Worm (Caenorhabditis elegans) whole organism, L4/young adult: ENCODE results near the gene gldi-9.

Source experiments
- W03F9.2 ChIP-seq: fragments of 150-350 bp; optimal IDR thresholded peaks from 2 replicates; lab custom pipeline; 2014; ENCODE audit warnings: missing biosample characterization, missing genetic modification characterization
- dao-5 ChIP-seq: sonication (generic microtip); optimal IDR thresholded peaks from 2 replicates; lab custom pipeline; 2016; ENCODE audit warnings: missing genotype, missing genetic modification characterization, moderate library complexity, missing compliant biosample characterization
- him-1 ChIP-seq: sonication (generic microtip); optimal IDR thresholded peaks from 2 replicates; lab custom pipeline; 2016; ENCODE audit warnings: missing genotype, missing genetic modification reagents, missing genetic modification characterization, missing compliant biosample characterization

gldi-9 gene

ce11 chrIII:2770752-2771151, 14.6 kb upstream of the gldi-9 start:
- TF ChIP-seq dao-5 (no peak), him-1 (tag; lab: Kevin White, UChicago) (no peak), W03F9.2 (tag; lab: Kevin White, UChicago) (no peak)

ce11 chrIII:2769078-2769477, 12.9 kb upstream of the gldi-9 start:
- no peak for TF ChIP-seq dao-5

ce11 chrIII:2768635-2769034, 12.5 kb upstream of the gldi-9 start, which contains the start of gene swsn-3:
Gene swsn-3 (minus strand): TSS chrIII:2768679.
- peak; percentile 9 for TF ChIP-seq dao-5
- TF ChIP-seq W03F9.2 (tag; lab: Kevin White, UChicago) = peak; percentile 85
- TF ChIP-seq him-1 (tag; lab: Kevin White, UChicago) = peak; percentile 13

- TF ChIP-seq dao-5 = no peak
- TF ChIP-seq him-1 (tag; lab: Kevin White, UChicago) = no peak
These were observed 4.6 kb upstream of the gldi-9 start, which contains the start of gene pho-9 for ce11 chrIII:2760726-2761125. Gene pho-9 (minus strand): TSS chrIII:2760816.

- no peak for TF ChIP-seq him-1 (tag; lab: Kevin White, UChicago)
- TF ChIP-seq dao-5 = no peak
- TF ChIP-seq W03F9.2 (tag; lab: Kevin White, UChicago) = no peak
These were observed 3.1 kb upstream of the gldi-9 start for ce11 chrIII:2759308-2759707.

- TF ChIP-seq dao-5 (no peak), him-1 (tag; lab: Kevin White, UChicago) (no peak), W03F9.2 (tag; lab: Kevin White, UChicago) (no peak)
These were observed 1.9 kb upstream of the gldi-9 start for ce11 chrIII:2758092-2758491.

- TF ChIP-seq dao-5 (no peak), him-1 (tag; lab: Kevin White, UChicago) (no peak), W03F9.2 (tag; lab: Kevin White, UChicago) (no peak)
These were observed 1.3 kb upstream of the gldi-9 start for ce11 chrIII:2757478-2757877.

- TF ChIP-seq dao-5 (no peak), him-1 (tag; lab: Kevin White, UChicago) (no peak), W03F9.2 (tag; lab: Kevin White, UChicago) (no peak)
These were observed 9.6 kb downstream of the gldi-9 start, which contains the start of gene Y71H2AM.14 for ce11 chrIII:2746553-2746952. Gene Y71H2AM.14 (minus strand): TSS chrIII:2746653.

ce11 chrIII:2739469-2739868, 16.7 kb downstream of the gldi-9 start, which contains the start of gene cest-25:
Gene cest-25 (minus strand): TSS chrIII:2739531.
- TF ChIP-seq W03F9.2 (tag; lab: Kevin White, UChicago) = no peak
- TF ChIP-seq dao-5 = no peak
- no peak for TF ChIP-seq him-1 (tag; lab: Kevin White, UChicago)

- TF ChIP-seq dao-5 = no peak
- TF ChIP-seq W03F9.2 (tag; lab: Kevin White, UChicago) = no peak
- TF ChIP-seq him-1 (tag; lab: Kevin White, UChicago) = no peak
These were observed 22.5 kb downstream of the gldi-9 start, which contains the start of gene Y71H2AM.12 for ce11 chrIII:2733606-2734183. Gene Y71H2AM.12 (minus strand): TSS chrIII:2734091.

- no peak for TF ChIP-seq dao-5
- no peak for TF ChIP-seq him-1 (tag; lab: Kevin White, UChicago)
- no peak for TF ChIP-seq W03F9.2 (tag; lab: Kevin White, UChicago)
These were observed 30.6 kb downstream of the gldi-9 start, which contains the start of gene cosa-1 for ce11 chrIII:2725221-2726203. Gene cosa-1 (plus strand): TSS chrIII:2726116.

- TF ChIP-seq dao-5 (no peak), him-1 (tag; lab: Kevin White, UChicago) (no peak), W03F9.2 (tag; lab: Kevin White, UChicago) (no peak)
These were observed 31.3 kb downstream of the gldi-9 start, which contains the start of gene Y71H2AM.11 for ce11 chrIII:2724992-2725220. Gene Y71H2AM.11 (minus strand): TSS chrIII:2725092.

- TF ChIP-seq him-1 (tag; lab: Kevin White, UChicago) (peak; percentile 22), dao-5 (no peak), W03F9.2 (tag; lab: Kevin White, UChicago) (no peak)
These were observed 39.6 kb downstream of the gldi-9 start, which contains the start of gene tmem-132 for ce11 chrIII:2716514-2716913. Gene tmem-132 (minus strand): TSS chrIII:2716614.

ce11 chrIII:2711527-2711926, 44.6 kb downstream of the gldi-9 start:
- TF ChIP-seq him-1 (tag; lab: Kevin White, UChicago) (no peak), W03F9.2 (tag; lab: Kevin White, UChicago) (no peak), dao-5 (no peak)
